Worm (Caenorhabditis elegans) whole organism, young adult: Measurements from ENCODE around the gene K08H2.5.

Source experiments
- dpl-1 ChIP-seq: fragments of 150-350 bp; optimal IDR thresholded peaks from 2 replicates; lab custom pipeline; 2014; ENCODE audit warnings: missing biosample characterization, missing genetic modification reagents, missing genetic modification characterization
- nfya-1 ChIP-seq: sonication (generic microtip); optimal IDR thresholded peaks from 2 replicates; lab custom pipeline; 2017; ENCODE audit warnings: antibody characterized with exemption, missing compliant biosample characterization, missing genetic modification characterization, borderline replicate concordance; ENCODE audit not compliant: insufficient read depth
- tbx-9 ChIP-seq: sonication (generic microtip); optimal IDR thresholded peaks from 2 replicates; lab custom pipeline; 2016; ENCODE audit warnings: borderline replicate concordance, missing genetic modification characterization, inconsistent platforms, missing compliant biosample characterization

ce11 chrX:13278876-13279275, 36.7 kb upstream of the K08H2.5 start, which contains the start of gene phf-33:
- no peak for TF ChIP-seq dpl-1 (GFP tag; lab: Kevin White, UChicago)
- TF ChIP-seq nfya-1, result no peak
- no peak for TF ChIP-seq tbx-9 (tag; lab: Kevin White, UChicago)
